Worm (Caenorhabditis elegans): Measurements from ENCODE around the gene Y50D4A.4.

DNA sequence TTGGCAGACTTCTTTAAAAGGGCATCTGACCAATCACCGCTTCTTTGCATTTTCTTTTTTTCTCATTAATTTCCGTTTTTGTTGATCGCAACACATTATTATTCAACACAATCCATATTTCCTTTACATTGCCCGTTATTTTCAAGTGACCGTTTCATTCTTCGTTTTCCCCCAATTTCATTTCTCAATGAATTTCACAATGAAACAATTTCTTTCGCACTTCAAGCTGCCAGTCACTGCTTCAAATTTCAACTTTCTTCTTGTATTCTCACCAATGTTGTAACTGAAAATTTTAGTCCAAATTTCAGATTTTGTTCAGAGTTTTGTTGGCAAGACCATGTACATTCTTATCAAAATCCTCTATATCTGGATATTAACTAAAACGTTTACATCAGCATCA is 54.5 kb downstream of the Y50D4A.4 start, which contains the start of gene cutl-22:
- TF ChIP-seq ama-1 (optimal IDR thresholded peaks at IDR 0.05) (no peak), ceh-2 (tag; optimal IDR thresholded peaks at IDR 0.05) (no peak)
